Fruit fly (Drosophila melanogaster): ENCODE measurements around the gene Arpc3B.

Arpc3B gene

DNA sequence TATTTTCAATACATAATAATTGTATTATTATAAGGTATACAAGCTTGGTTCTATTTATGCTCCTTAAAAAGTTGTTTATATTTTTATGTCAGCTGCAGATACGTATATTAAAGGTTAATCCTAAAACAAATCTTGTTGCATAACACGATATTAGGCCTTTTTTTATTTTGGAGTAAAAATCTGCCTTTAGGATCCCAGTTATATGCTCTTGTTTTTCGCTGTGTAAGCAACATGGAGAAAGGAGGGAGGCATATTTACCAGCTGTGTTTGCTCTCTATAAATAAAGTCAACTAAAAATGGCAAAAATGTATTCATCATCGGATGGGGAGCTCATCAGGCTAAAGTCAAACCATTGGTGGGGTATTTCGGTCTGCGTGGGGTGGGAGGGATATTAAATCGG, 15.9 kb upstream of the Arpc3B start (continued):
- TF ChIP-seq CG6791 (GFP tag; IDR thresholded peaks at IDR 0.05; ENCODE audit: partially characterized antibody) (no peak), disco-r (GFP tag; optimal IDR thresholded peaks at IDR 0.05) (no peak), Nf-YB (GFP tag; optimal IDR thresholded peaks at IDR 0.05) (peak; percentile 8), GATAe (GFP tag; conservative IDR thresholded peaks at IDR 0.05) (no peak), CG14441 (GFP tag; IDR thresholded peaks at IDR 0.05) (no peak), inv (GFP tag; IDR thresholded peaks at IDR 0.05; ENCODE audit: partially characterized antibody) (no peak), bcd (GFP tag; optimal IDR thresholded peaks at IDR 0.05) (peak; percentile 21), CG10321 (GFP tag; IDR thresholded peaks at IDR 0.05) (no peak), nerfin-1 (tag; optimal IDR thresholded peaks at IDR 0.05) (no peak), ind (GFP tag; optimal IDR thresholded peaks at IDR 0.05) (no peak), yki (optimal IDR thresholded peaks at IDR 0.05) (no peak), unpg (GFP tag; optimal IDR thresholded peaks at IDR 0.05) (peak; percentile 46), lilli (GFP tag; optimal IDR thresholded peaks at IDR 0.05) (no peak), lbe (GFP tag; optimal IDR thresholded peaks at IDR 0.05) (no peak), B-H2 (GFP tag; optimal IDR thresholded peaks at IDR 0.05) (no peak), CG11085 (GFP tag; IDR thresholded peaks at IDR 0.05) (no peak), gcm (GFP tag; optimal IDR thresholded peaks at IDR 0.05) (peak; percentile 37), CG30431 (GFP tag; optimal IDR thresholded peaks at IDR 0.05) (no peak), toy (GFP tag; IDR thresholded peaks at IDR 0.05) (no peak), CG6683 (GFP tag; optimal IDR thresholded peaks at IDR 0.05) (no peak), Nf-YA (GFP tag; IDR thresholded peaks at IDR 0.05) (no peak), trh (GFP tag; optimal IDR thresholded peaks at IDR 0.05) (no peak), CG17612 (GFP tag; IDR thresholded peaks at IDR 0.05) (no peak), CG15479 (GFP tag; optimal IDR thresholded peaks at IDR 0.05) (no peak), CG13424 (tag; optimal IDR thresholded peaks at IDR 0.05) (peak; percentile 27), CG30403 (GFP tag; optimal IDR thresholded peaks at IDR 0.05) (peak; percentile 35), CkIIα-i1 (GFP tag; IDR thresholded peaks at IDR 0.05) (no peak), CG17802 (tag; optimal IDR thresholded peaks at IDR 0.05) (no peak), CG5245 (GFP tag; optimal IDR thresholded peaks at IDR 0.05) (no peak), otp (GFP tag; IDR thresholded peaks at IDR 0.05) (no peak), rib (GFP tag; IDR thresholded peaks at IDR 0.05) (no peak), CTCF (GFP tag; optimal IDR thresholded peaks at IDR 0.05) (no peak), CG3995 (GFP tag; optimal IDR thresholded peaks at IDR 0.05) (no peak), lola (GFP tag; optimal IDR thresholded peaks at IDR 0.05) (peak in 1 of 3 experiments; percentile 47), zfh1 (GFP tag; IDR thresholded peaks at IDR 0.05) (no peak), CG34422 (GFP tag; IDR thresholded peaks at IDR 0.05) (no peak), ERR (GFP tag; optimal IDR thresholded peaks at IDR 0.05) (no peak), sens (GFP tag) (peak; percentile 47), nom (GFP tag; optimal IDR thresholded peaks at IDR 0.05) (peak; percentile 47), NK7.1 (GFP tag; optimal IDR thresholded peaks at IDR 0.05) (no peak), oc (tag; optimal IDR thresholded peaks at IDR 0.05) (no peak), Blimp-1 (GFP tag; optimal IDR thresholded peaks at IDR 0.05) (peak; percentile 40), CG9215 (GFP tag; IDR thresholded peaks at IDR 0.05) (no peak), Ravus (GFP tag; IDR thresholded peaks at IDR 0.05) (no peak), slbo (GFP tag; IDR thresholded peaks at IDR 0.05) (0 out of 2 replicates have a peak, but pooled peaks have one; percentile 18), CG14667 (GFP tag; IDR thresholded peaks at IDR 0.05) (no peak), org-1 (GFP tag; optimal IDR thresholded peaks at IDR 0.05) (no peak), ftz-f1 (GFP tag; optimal IDR thresholded peaks at IDR 0.05) (no peak), Myb (GFP tag; optimal IDR thresholded peaks at IDR 0.05) (no peak), lab (GFP tag; optimal IDR thresholded peaks at IDR 0.05) (peak; percentile 34), Taf1 (GFP tag; IDR thresholded peaks at IDR 0.05) (no peak), CG2199 (GFP tag; IDR thresholded peaks at IDR 0.05) (no peak), CG10209 (GFP tag; optimal IDR thresholded peaks at IDR 0.05) (peak; percentile 5)

All from whole organism, embryonic.